Worm (Caenorhabditis elegans) whole organism, L3 larva: ENCODE measurements around the gene F42G2.2.
A peak's percentile ranks its signal among the peaks of the same experiment; 100 is the strongest.

Experiments used
- ZK546.5 ChIP-seq: sonication (generic microtip); optimal IDR thresholded peaks from 2 replicates; lab custom pipeline; 2017; ENCODE audit warnings: missing biosample characterization, missing genetic modification characterization
- aly-2 ChIP-seq: fragments of 150-350 bp; optimal IDR thresholded peaks from 2 replicates; lab custom pipeline; 2014; ENCODE audit warnings: missing biosample characterization, missing genetic modification characterization
- ceh-16 ChIP-seq: sonication (generic microtip); optimal IDR thresholded peaks from 2 replicates; lab custom pipeline; 2017; ENCODE audit warnings: missing biosample characterization, missing genetic modification characterization
- ceh-28 ChIP-seq: fragments of 150-350 bp; optimal IDR thresholded peaks from 2 replicates; lab custom pipeline; 2014; ENCODE audit warnings: missing biosample characterization, missing genetic modification reagents, missing genetic modification characterization
- egl-5 ChIP-seq: fragments of 150-350 bp; optimal IDR thresholded peaks from 2 replicates; lab custom pipeline; 2017; ENCODE audit warnings: missing biosample characterization, missing genetic modification reagents, missing genetic modification characterization, inconsistent platforms
- elt-1 ChIP-seq: fragments of 150-350 bp; optimal IDR thresholded peaks from 2 replicates; lab custom pipeline; 2014; ENCODE audit warnings: missing biosample characterization, missing genetic modification characterization
- eor-1 ChIP-seq, 2 experiments: fragments of 150-350 bp; optimal IDR thresholded peaks; 2 replicates each; lab custom pipeline; 2014 to 2018; ENCODE audit warnings: missing biosample characterization in 2 of 2, missing genetic modification characterization in 2 of 2
- lin-15B ChIP-seq: fragments of 150-350 bp; optimal IDR thresholded peaks from 2 replicates; lab custom pipeline; 2014; ENCODE audit warnings: missing biosample characterization, missing genetic modification characterization
- lsy-12 ChIP-seq: sonication (generic microtip); optimal IDR thresholded peaks from 2 replicates; lab custom pipeline; 2016; ENCODE audit warnings: mild to moderate bottlenecking, missing genetic modification characterization, missing compliant biosample characterization
- mdl-1 ChIP-seq: fragments of 150-350 bp; optimal IDR thresholded peaks from 2 replicates; lab custom pipeline; 2014; ENCODE audit warnings: missing biosample characterization, missing genetic modification characterization
- nfya-1 ChIP-seq: sonication (generic microtip); optimal IDR thresholded peaks from 2 replicates; lab custom pipeline; 2017; ENCODE audit warnings: missing genetic modification characterization, mild to moderate bottlenecking, missing compliant biosample characterization, antibody characterized with exemption, moderate library complexity; ENCODE audit not compliant: insufficient read depth
- nhr-23 ChIP-seq: fragments of 150-350 bp; optimal IDR thresholded peaks from 2 replicates; lab custom pipeline; 2014; ENCODE audit warnings: missing biosample characterization, missing genetic modification reagents, missing genetic modification characterization
- nhr-67 ChIP-seq: fragments of 150-350 bp; optimal IDR thresholded peaks from 2 replicates; lab custom pipeline; 2014; ENCODE audit warnings: missing biosample characterization, missing genetic modification characterization
- nhr-76 ChIP-seq: fragments of 150-350 bp; sonication (generic microtip); optimal IDR thresholded peaks from 5 replicates; lab custom pipeline; 2014; ENCODE audit warnings: missing biosample characterization, missing genetic modification characterization
- pha-4 ChIP-seq: fragments of 150-350 bp; optimal IDR thresholded peaks from 2 replicates; lab custom pipeline; 2014; ENCODE audit warnings: missing biosample characterization, missing genetic modification reagents, missing genetic modification characterization
- pqm-1 ChIP-seq: fragments of 150-350 bp; optimal IDR thresholded peaks from 2 replicates; lab custom pipeline; 2017; ENCODE audit warnings: missing biosample characterization, missing genetic modification characterization, inconsistent platforms
- snpc-4 ChIP-seq: fragments of 150-350 bp; optimal IDR thresholded peaks from 2 replicates; lab custom pipeline; 2014; ENCODE audit warnings: missing biosample characterization, missing genetic modification characterization
- unc-39 ChIP-seq: sonication (generic microtip); optimal IDR thresholded peaks from 4 replicates; lab custom pipeline; 2017; ENCODE audit warnings: missing biosample characterization, missing genetic modification characterization
- ztf-11 ChIP-seq: fragments of 150-350 bp; optimal IDR thresholded peaks from 2 replicates; lab custom pipeline; 2014; ENCODE audit warnings: missing biosample characterization, missing genetic modification characterization

The F42G2.2 gene

ce11 chrII:2468885-2469284, 46.9 kb downstream of the F42G2.2 start:
- TF ChIP-seq pha-4 (tag; lab: Kevin White, UChicago) (no peak), ceh-28 (peak; percentile 82), elt-1 (tag; lab: Kevin White, UChicago) (no peak)

ce11 chrII:2473270-2473669, 51.3 kb downstream of the F42G2.2 start, which contains the start of gene tsr-1:
TSS of gene tsr-1 (minus strand) at chrII:2473370.
- TF ChIP-seq eor-1 (tag; optimal IDR thresholded peaks at IDR 0.05; lab: Kevin White, UChicago) (no peak), lsy-12 (tag; lab: Kevin White, UChicago) (no peak), snpc-4 (tag; lab: Kevin White, UChicago) (no peak), ceh-16 (no peak), nfya-1 (no peak), ceh-28 (no peak), nhr-76 (tag; lab: Kevin White, UChicago) (no peak), nhr-23 (no peak), aly-2 (tag; lab: Kevin White, UChicago) (no peak), pqm-1 (tag; lab: Kevin White, UChicago) (no peak), ZK546.5 (tag; lab: Kevin White, UChicago) (no peak), lin-15B (tag; lab: Kevin White, UChicago) (no peak), egl-5 (tag; lab: Kevin White, UChicago) (no peak), nhr-67 (tag; lab: Kevin White, UChicago) (no peak), ztf-11 (tag; lab: Kevin White, UChicago) (no peak), unc-39 (no peak), mdl-1 (tag; lab: Kevin White, UChicago) (no peak)
